Fruit fly (Drosophila melanogaster) whole organism, prepupa: ENCODE measurements around the gene nAChRalpha5.
A peak's percentile ranks its signal among the peaks of the same experiment; 100 is the strongest.

Experiments used
- Blimp-1 ChIP-seq: fragments of 200-800 bp; sonication (Bioruptor generic); optimal IDR thresholded peaks from 3 replicates; lab custom pipeline; 2017; ENCODE audit warnings: missing biosample characterization, missing genetic modification characterization, mild to moderate bottlenecking, moderate library complexity, missing genetic modification reagents
- CG10631 ChIP-seq: fragments of 200-800 bp; sonication (Bioruptor generic); optimal IDR thresholded peaks from 2 replicates; lab custom pipeline; 2016; ENCODE audit warnings: missing biosample characterization, missing genetic modification characterization
- CG10669 ChIP-seq: fragments of 200-800 bp; sonication (Bioruptor generic); optimal IDR thresholded peaks from 3 replicates; lab custom pipeline; 2018; ENCODE audit warnings: missing biosample characterization, mild to moderate bottlenecking, missing genetic modification characterization, moderate library complexity
- CG11762 ChIP-seq: fragments of 200-800 bp; sonication (Bioruptor generic); optimal IDR thresholded peaks from 3 replicates; lab custom pipeline; 2016; ENCODE audit warnings: missing biosample characterization, missing genetic modification characterization; ENCODE audit not compliant: insufficient read depth
- CG11902 ChIP-seq: fragments of 200-800 bp; sonication (Bioruptor generic); optimal IDR thresholded peaks from 3 replicates; lab custom pipeline; 2016; ENCODE audit warnings: missing biosample characterization, missing genetic modification characterization
- CG15336 ChIP-seq: fragments of 200-800 bp; sonication (Bioruptor generic); IDR thresholded peaks from 2 replicates; pipeline ENCODE4 v1.3.6; 2022; ENCODE audit warnings: missing biosample characterization, missing genetic modification characterization
- CG1621 ChIP-seq: fragments of 200-800 bp; sonication (Bioruptor generic); optimal IDR thresholded peaks from 3 replicates; lab custom pipeline; 2018; ENCODE audit warnings: missing biosample characterization, mild to moderate bottlenecking, missing genetic modification characterization
- CG16779 ChIP-seq: fragments of 200-800 bp; sonication (Bioruptor generic); optimal IDR thresholded peaks from 3 replicates; lab custom pipeline; 2017; ENCODE audit warnings: missing biosample characterization, mild to moderate bottlenecking, missing genetic modification characterization
- CG31627 ChIP-seq: fragments of 200-800 bp; sonication (Bioruptor generic); optimal IDR thresholded peaks from 3 replicates; lab custom pipeline; 2016; ENCODE audit warnings: missing biosample characterization, missing genetic modification characterization
- CG34406 ChIP-seq: fragments of 200-800 bp; sonication (Bioruptor generic); optimal IDR thresholded peaks from 3 replicates; lab custom pipeline; 2016; ENCODE audit warnings: missing biosample characterization, missing genetic modification characterization
- CG3919 ChIP-seq: fragments of 200-800 bp; sonication (Bioruptor generic); optimal IDR thresholded peaks from 3 replicates; lab custom pipeline; 2016; ENCODE audit warnings: missing biosample characterization, missing genetic modification characterization
- CG6276 ChIP-seq: fragments of 200-800 bp; sonication (Bioruptor generic); optimal IDR thresholded peaks from 2 replicates; lab custom pipeline; 2017; ENCODE audit warnings: missing biosample characterization, mild to moderate bottlenecking, missing genetic modification characterization
- CG6854 ChIP-seq: fragments of 200-800 bp; sonication (Bioruptor generic); optimal IDR thresholded peaks from 2 replicates; lab custom pipeline; 2017; ENCODE audit warnings: missing biosample characterization, mild to moderate bottlenecking, missing genetic modification characterization
- CG7368 ChIP-seq: fragments of 200-800 bp; sonication (Bioruptor generic); optimal IDR thresholded peaks from 3 replicates; lab custom pipeline; 2016; ENCODE audit warnings: missing biosample characterization, missing genetic modification characterization
- CG8119 ChIP-seq: fragments of 200-800 bp; sonication (Bioruptor generic); IDR thresholded peaks from 3 replicates; pipeline ENCODE4 v1.3.6; 2022; ENCODE audit warnings: missing biosample characterization, missing genetic modification characterization
- CG8319 ChIP-seq: fragments of 200-800 bp; sonication (Bioruptor generic); optimal IDR thresholded peaks from 3 replicates; lab custom pipeline; 2016; ENCODE audit warnings: missing biosample characterization, missing genetic modification characterization
- CG8632 ChIP-seq: fragments of 200-800 bp; sonication (Bioruptor generic); optimal IDR thresholded peaks from 3 replicates; lab custom pipeline; 2016; ENCODE audit warnings: missing biosample characterization, missing genetic modification characterization
- CG9139 ChIP-seq: fragments of 200-800 bp; sonication (Bioruptor generic); optimal IDR thresholded peaks from 3 replicates; lab custom pipeline; 2017; ENCODE audit warnings: missing biosample characterization, mild to moderate bottlenecking, missing genetic modification characterization
- Eip75B ChIP-seq: fragments of 200-800 bp; sonication (Bioruptor generic); optimal IDR thresholded peaks from 3 replicates; lab custom pipeline; 2016; ENCODE audit warnings: missing biosample characterization, missing genetic modification characterization
- Eip78C ChIP-seq: fragments of 200-800 bp; sonication (Bioruptor generic); peaks from one replicate; lab custom pipeline; 2016; ENCODE audit warnings: missing biosample characterization, missing genetic modification characterization
- Eip93F ChIP-seq: fragments of 200-800 bp; sonication (Bioruptor generic); optimal IDR thresholded peaks from 2 replicates; lab custom pipeline; 2016; ENCODE audit warnings: missing biosample characterization, mild to moderate bottlenecking, missing genetic modification characterization
- Ets96B ChIP-seq: fragments of 200-800 bp; optimal IDR thresholded peaks from 2 replicates; lab custom pipeline; 2019; ENCODE audit warnings: missing biosample characterization, mild to moderate bottlenecking, missing genetic modification characterization, moderate library complexity
- Gug ChIP-seq: fragments of 200-800 bp; sonication (Bioruptor generic); IDR thresholded peaks from 2 replicates; pipeline ENCODE4 v1.3.6; 2022; ENCODE audit warnings: missing biosample characterization, missing genetic modification characterization
- Hr38 ChIP-seq: sonication (Bioruptor generic); optimal IDR thresholded peaks from 2 replicates; lab custom pipeline; 2016; ENCODE audit warnings: missing biosample characterization, missing genetic modification characterization
- Hr39 ChIP-seq: fragments of 200-800 bp; sonication (Bioruptor generic); optimal IDR thresholded peaks from 2 replicates; lab custom pipeline; 2016; ENCODE audit warnings: missing biosample characterization, missing genetic modification characterization
- Hr4 ChIP-seq: fragments of 200-800 bp; sonication (Bioruptor generic); optimal IDR thresholded peaks from 3 replicates; lab custom pipeline; 2016; ENCODE audit warnings: missing biosample characterization, missing genetic modification characterization
- Lpt ChIP-seq: fragments of 200-800 bp; sonication (Bioruptor generic); optimal IDR thresholded peaks from 3 replicates; lab custom pipeline; 2016; ENCODE audit warnings: missing biosample characterization, missing genetic modification characterization
- Met ChIP-seq: fragments of 200-800 bp; sonication (Bioruptor generic); optimal IDR thresholded peaks from 3 replicates; lab custom pipeline; 2016; ENCODE audit warnings: missing biosample characterization, missing genetic modification characterization
- OdsH ChIP-seq: fragments of 200-800 bp; sonication (Bioruptor generic); optimal IDR thresholded peaks from 3 replicates; lab custom pipeline; 2016; ENCODE audit warnings: missing biosample characterization, missing genetic modification characterization
- Smox ChIP-seq: fragments of 200-800 bp; sonication (Bioruptor generic); optimal IDR thresholded peaks from 3 replicates; lab custom pipeline; 2016; ENCODE audit warnings: missing biosample characterization, missing genetic modification characterization
- Sox102F ChIP-seq: fragments of 200-800 bp; sonication (Bioruptor generic); optimal IDR thresholded peaks from 2 replicates; lab custom pipeline; 2016; ENCODE audit warnings: missing biosample characterization, mild to moderate bottlenecking, missing genetic modification characterization
- Sox14 ChIP-seq: fragments of 200-800 bp; sonication (Bioruptor generic); optimal IDR thresholded peaks from 3 replicates; lab custom pipeline; 2016; ENCODE audit warnings: missing biosample characterization, missing genetic modification characterization
- Sox15 ChIP-seq: fragments of 200-800 bp; sonication (Bioruptor generic); optimal IDR thresholded peaks from 3 replicates; lab custom pipeline; 2016; ENCODE audit warnings: missing biosample characterization, missing genetic modification characterization
- achi ChIP-seq: fragments of 200-800 bp; sonication (Bioruptor generic); optimal IDR thresholded peaks from 3 replicates; lab custom pipeline; 2016; ENCODE audit warnings: missing biosample characterization, missing genetic modification characterization
- acj6 ChIP-seq: fragments of 200-800 bp; sonication (Bioruptor generic); optimal IDR thresholded peaks from 3 replicates; lab custom pipeline; 2016; ENCODE audit warnings: missing biosample characterization, missing genetic modification characterization
- dac ChIP-seq: fragments of 200-800 bp; sonication (Bioruptor generic); optimal IDR thresholded peaks from 2 replicates; lab custom pipeline; 2017; ENCODE audit warnings: missing biosample characterization, mild to moderate bottlenecking, missing genetic modification characterization
- dsx ChIP-seq: fragments of 200-800 bp; optimal IDR thresholded peaks from 3 replicates; lab custom pipeline; 2019; ENCODE audit warnings: missing biosample characterization, mild to moderate bottlenecking, missing genetic modification characterization, moderate library complexity; ENCODE audit not compliant: poor library complexity, severe bottlenecking
- eg ChIP-seq: fragments of 200-800 bp; sonication (Bioruptor generic); IDR thresholded peaks from 3 replicates; pipeline ENCODE4 v1.3.6; 2022; ENCODE audit warnings: missing biosample characterization, missing genetic modification characterization
- esn ChIP-seq: fragments of 200-800 bp; sonication (Bioruptor generic); optimal IDR thresholded peaks from 2 replicates; lab custom pipeline; 2016; ENCODE audit warnings: missing biosample characterization, mild to moderate bottlenecking, missing genetic modification characterization, moderate library complexity
- fd59A ChIP-seq: fragments of 200-800 bp; sonication (Bioruptor generic); optimal IDR thresholded peaks from 2 replicates; lab custom pipeline; 2017; ENCODE audit warnings: missing biosample characterization, mild to moderate bottlenecking, missing genetic modification characterization, missing genetic modification reagents
- fd85E ChIP-seq: fragments of 200-800 bp; sonication (Bioruptor generic); optimal IDR thresholded peaks from 3 replicates; lab custom pipeline; 2016; ENCODE audit warnings: missing biosample characterization, missing genetic modification characterization
- lz ChIP-seq: fragments of 200-800 bp; sonication (Bioruptor generic); optimal IDR thresholded peaks from 3 replicates; lab custom pipeline; 2016; ENCODE audit warnings: missing biosample characterization, missing genetic modification characterization
- net ChIP-seq: fragments of 200-800 bp; sonication (Bioruptor generic); optimal IDR thresholded peaks from 3 replicates; lab custom pipeline; 2016; ENCODE audit warnings: missing biosample characterization, missing genetic modification characterization
- pdm3 ChIP-seq: fragments of 200-800 bp; sonication (Bioruptor generic); optimal IDR thresholded peaks from 3 replicates; lab custom pipeline; 2016; ENCODE audit warnings: missing biosample characterization, missing genetic modification characterization
- salr ChIP-seq, 2 experiments: fragments of 200-800 bp; sonication (Bioruptor generic); optimal IDR thresholded peaks; 3 replicates each; lab custom pipeline; 2016 to 2018; ENCODE audit warnings: missing biosample characterization in 2 of 2, missing genetic modification characterization in 2 of 2, mild to moderate bottlenecking in 1 of 2
- spab ChIP-seq: fragments of 200-800 bp; sonication (Bioruptor generic); optimal IDR thresholded peaks from 2 replicates; lab custom pipeline; 2017; ENCODE audit warnings: missing biosample characterization, mild to moderate bottlenecking, missing genetic modification characterization, missing genetic modification reagents
- ss ChIP-seq, 2 experiments: fragments of 200-800 bp; sonication (Bioruptor generic); optimal IDR thresholded peaks; 2 replicates in 1 of 2; 3 replicates in 1 of 2; lab custom pipeline; 2017 to 2018; ENCODE audit warnings: mild to moderate bottlenecking in 2 of 2, missing biosample characterization in 2 of 2, missing genetic modification characterization in 2 of 2, moderate library complexity in 1 of 2
- svp ChIP-seq: fragments of 200-800 bp; sonication (Bioruptor generic); peaks from one replicate; lab custom pipeline; 2016; ENCODE audit warnings: missing biosample characterization, missing genetic modification characterization
- vri ChIP-seq: fragments of 200-800 bp; sonication (Bioruptor generic); optimal IDR thresholded peaks from 3 replicates; lab custom pipeline; 2016; ENCODE audit warnings: missing biosample characterization, mild to moderate bottlenecking, missing genetic modification characterization

nAChRalpha5 gene

DNA sequence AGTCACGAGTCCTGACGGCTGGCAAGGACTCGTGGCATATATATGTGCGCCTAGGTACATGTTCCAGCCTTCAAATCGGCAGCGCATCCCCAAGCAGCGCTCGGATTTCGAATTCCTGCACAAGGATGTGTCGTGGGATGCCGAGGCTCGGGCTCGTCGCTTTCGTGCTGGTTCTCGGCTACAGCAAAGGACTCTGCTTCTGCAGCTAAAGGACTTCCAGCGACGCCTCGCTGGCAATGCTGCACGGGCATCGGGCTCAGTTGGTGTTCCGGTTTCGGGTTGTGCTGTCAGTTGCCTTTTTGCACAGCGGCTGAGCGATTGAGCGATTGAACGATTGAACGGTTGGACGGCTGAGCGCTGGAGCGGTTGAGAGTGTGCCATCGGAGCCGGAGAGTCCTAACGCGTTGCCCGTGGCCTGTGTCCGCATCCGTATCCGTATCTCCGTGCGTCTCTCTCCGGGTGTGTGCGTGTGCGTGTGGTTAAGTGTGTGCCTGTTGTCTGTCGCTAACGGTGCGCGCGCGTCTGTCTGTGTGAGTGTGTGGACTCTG is at the start of gene nAChRalpha5:
Gene nAChRalpha5, plus strand, starts transcription at position 235 of the 548 bp plus-strand sequence.
- TF ChIP-seq svp (GFP tag; lab: Kevin White, UChicago): peak; percentile 17
- TF ChIP-seq Sox14 (GFP tag; lab: Kevin White, UChicago): no peak

DNA sequence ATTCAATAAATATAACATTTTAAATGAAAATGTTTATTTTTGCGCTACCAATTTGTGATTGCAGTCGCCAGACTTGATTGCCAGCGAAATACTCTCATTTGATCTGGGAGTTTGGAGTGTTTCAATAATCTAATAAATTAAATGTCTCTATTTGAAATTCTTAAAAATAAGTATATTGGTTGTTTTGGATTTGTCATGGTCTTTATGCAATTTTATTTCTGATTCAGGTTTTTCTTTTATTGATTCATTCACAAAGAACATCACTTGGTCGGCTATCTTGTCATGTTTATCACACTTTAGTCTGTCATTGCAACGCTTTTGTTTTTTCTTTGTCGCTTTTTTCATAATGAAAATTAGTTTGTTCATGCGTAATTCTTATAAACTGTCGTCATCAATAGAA is 41.0 kb upstream of the nAChRalpha5 start:
- TF ChIP-seq CG7368 (GFP tag; lab: Kevin White, UChicago) (no peak), CG11902 (GFP tag; lab: Kevin White, UChicago) (no peak), Hr4 (GFP tag; lab: Kevin White, UChicago) (no peak), achi (peak; percentile 24), CG15336 (GFP tag; lab: Robert Waterston, UW) (peak; percentile 70; the same call in 1 of the 2 replicates), pdm3 (GFP tag; lab: Kevin White, UChicago) (peak; percentile 38), CG10669 (GFP tag; lab: Kevin White, UChicago) (no peak), Eip75B (no peak), Sox15 (no peak), CG1621 (tag; lab: Kevin White, UChicago) (no peak), Smox (peak; percentile 56), CG34406 (GFP tag; lab: Kevin White, UChicago) (peak; percentile 22), CG10631 (peak; percentile 3), CG6276 (GFP tag; lab: Kevin White, UChicago) (no peak), CG8119 (GFP tag; lab: Robert Waterston, UW) (peak; percentile 52; the same call in 1 of the 3 replicates), dac (GFP tag; lab: Kevin White, UChicago) (no peak), net (GFP tag; lab: Kevin White, UChicago) (no peak), fd59A (GFP tag; lab: Kevin White, UChicago) (no peak), eg (peak; percentile 70), lz (GFP tag; lab: Kevin White, UChicago) (peak; percentile 57), Sox14 (GFP tag; lab: Kevin White, UChicago) (peak; percentile 40), CG6854 (GFP tag; lab: Kevin White, UChicago) (no peak), CG11762 (GFP tag; lab: Kevin White, UChicago) (no peak), CG9139 (no peak), svp (GFP tag; lab: Kevin White, UChicago) (peak; percentile 86), OdsH (GFP tag; lab: Kevin White, UChicago) (peak; percentile 8), Gug (GFP tag; lab: Robert Waterston, UW) (peak; percentile 37; the same call in 1 of the 2 replicates), CG8632 (GFP tag; lab: Kevin White, UChicago) (no peak), Hr39 (no peak), Hr38 (no peak), esn (GFP tag; lab: Kevin White, UChicago) (no peak), acj6 (GFP tag; lab: Kevin White, UChicago) (peak; percentile 27), Lpt (GFP tag; lab: Kevin White, UChicago) (no peak), Met (no peak), CG16779 (tag; lab: Kevin White, UChicago) (no peak), fd85E (GFP tag; lab: Kevin White, UChicago) (no peak), CG8319 (GFP tag; lab: Kevin White, UChicago) (no peak), CG31627 (GFP tag; lab: Kevin White, UChicago) (peak; percentile 36), ss (GFP tag; optimal IDR thresholded peaks at IDR 0.05; lab: Kevin White, UChicago) (no peak), Ets96B (tag; lab: Kevin White, UChicago) (no peak), dsx (GFP tag; lab: Kevin White, UChicago) (no peak), Eip78C (GFP tag; lab: Kevin White, UChicago) (peak; percentile 84), Blimp-1 (GFP tag; lab: Kevin White, UChicago) (peak; percentile 33), CG3919 (GFP tag; lab: Kevin White, UChicago) (peak; percentile 19), Eip93F (GFP tag; lab: Kevin White, UChicago) (no peak), vri (no peak), spab (GFP tag; lab: Kevin White, UChicago) (no peak), salr (GFP tag; optimal IDR thresholded peaks at IDR 0.05; lab: Kevin White, UChicago) (no peak), Sox102F (GFP tag; lab: Kevin White, UChicago) (peak; percentile 65)
